Fruit fly (Drosophila melanogaster) whole organism: ENCODE data around the gene RpL22.

Experiments
- Dll ChIP-seq: fragments of >200 bp; optimal IDR thresholded peaks from 2 replicates; lab custom pipeline; 2017
- pan ChIP-seq: fragments of >200 bp; optimal IDR thresholded peaks from 2 replicates; lab custom pipeline; 2017
- psq ChIP-seq: fragments of >200 bp; optimal IDR thresholded peaks from 2 replicates; lab custom pipeline; 2017
- usp ChIP-seq: fragments of >200 bp; optimal IDR thresholded peaks from 2 replicates; lab custom pipeline; 2017; ENCODE audit warnings: missing biosample characterization, missing genetic modification characterization, mixed read lengths

- TF ChIP-seq pan (lab: Kevin White, UChicago), result no peak
- TF ChIP-seq usp (GFP tag; lab: Kevin White, UChicago), result no peak
- no peak for TF ChIP-seq psq
- TF ChIP-seq Dll (lab: Kevin White, UChicago), result no peak
Measured at dm6 chrX:750047-750446, 14.9 kb downstream of the RpL22 start, which contains the start of gene CG5254.
